Fruit fly (Drosophila melanogaster) whole organism, prepupa: ENCODE results near the gene FucTB.

ENCODE experiments used
- Blimp-1 ChIP-seq: fragments of 200-800 bp; sonication (Bioruptor generic); optimal IDR thresholded peaks from 3 replicates; lab custom pipeline; 2017; ENCODE audit warnings: missing biosample characterization, missing genetic modification characterization, mild to moderate bottlenecking, moderate library complexity, missing genetic modification reagents
- CG10631 ChIP-seq: fragments of 200-800 bp; sonication (Bioruptor generic); optimal IDR thresholded peaks from 2 replicates; lab custom pipeline; 2016; ENCODE audit warnings: missing biosample characterization, missing genetic modification characterization
- CG10669 ChIP-seq: fragments of 200-800 bp; sonication (Bioruptor generic); optimal IDR thresholded peaks from 3 replicates; lab custom pipeline; 2018; ENCODE audit warnings: missing biosample characterization, mild to moderate bottlenecking, missing genetic modification characterization, moderate library complexity
- CG11294 ChIP-seq: fragments of 200-800 bp; sonication (Bioruptor generic); IDR thresholded peaks from 2 replicates; pipeline ENCODE4 v1.3.6; 2022; ENCODE audit warnings: missing biosample characterization, missing genetic modification characterization
- CG11762 ChIP-seq: fragments of 200-800 bp; sonication (Bioruptor generic); optimal IDR thresholded peaks from 3 replicates; lab custom pipeline; 2016; ENCODE audit warnings: missing biosample characterization, missing genetic modification characterization; ENCODE audit not compliant: insufficient read depth
- CG11902 ChIP-seq: fragments of 200-800 bp; sonication (Bioruptor generic); optimal IDR thresholded peaks from 3 replicates; lab custom pipeline; 2016; ENCODE audit warnings: missing biosample characterization, missing genetic modification characterization
- CG15336 ChIP-seq: fragments of 200-800 bp; sonication (Bioruptor generic); IDR thresholded peaks from 2 replicates; pipeline ENCODE4 v1.3.6; 2022; ENCODE audit warnings: missing biosample characterization, missing genetic modification characterization
- CG1621 ChIP-seq: fragments of 200-800 bp; sonication (Bioruptor generic); optimal IDR thresholded peaks from 3 replicates; lab custom pipeline; 2018; ENCODE audit warnings: missing biosample characterization, mild to moderate bottlenecking, missing genetic modification characterization
- CG16779 ChIP-seq: fragments of 200-800 bp; sonication (Bioruptor generic); optimal IDR thresholded peaks from 3 replicates; lab custom pipeline; 2017; ENCODE audit warnings: missing biosample characterization, mild to moderate bottlenecking, missing genetic modification characterization
- CG3032 ChIP-seq: fragments of 200-800 bp; optimal IDR thresholded peaks from 2 replicates; lab custom pipeline; 2019; ENCODE audit warnings: missing biosample characterization, mild to moderate bottlenecking, missing genetic modification characterization, moderate library complexity
- CG31627 ChIP-seq: fragments of 200-800 bp; sonication (Bioruptor generic); optimal IDR thresholded peaks from 3 replicates; lab custom pipeline; 2016; ENCODE audit warnings: missing biosample characterization, missing genetic modification characterization
- CG34406 ChIP-seq: fragments of 200-800 bp; sonication (Bioruptor generic); optimal IDR thresholded peaks from 3 replicates; lab custom pipeline; 2016; ENCODE audit warnings: missing biosample characterization, missing genetic modification characterization
- CG3919 ChIP-seq: fragments of 200-800 bp; sonication (Bioruptor generic); optimal IDR thresholded peaks from 3 replicates; lab custom pipeline; 2016; ENCODE audit warnings: missing biosample characterization, missing genetic modification characterization
- CG4318 ChIP-seq: fragments of 200-800 bp; sonication (Bioruptor generic); optimal IDR thresholded peaks from 3 replicates; lab custom pipeline; 2017; ENCODE audit warnings: missing biosample characterization, mild to moderate bottlenecking, missing genetic modification characterization
- CG6163 ChIP-seq: fragments of 200-800 bp; sonication (Bioruptor generic); IDR thresholded peaks from 3 replicates; pipeline ENCODE4 v1.3.6; 2022; ENCODE audit warnings: missing biosample characterization, missing genetic modification characterization
- CG6276 ChIP-seq: fragments of 200-800 bp; sonication (Bioruptor generic); optimal IDR thresholded peaks from 2 replicates; lab custom pipeline; 2017; ENCODE audit warnings: missing biosample characterization, mild to moderate bottlenecking, missing genetic modification characterization
- CG6792 ChIP-seq: fragments of 200-800 bp; sonication (Bioruptor generic); optimal IDR thresholded peaks from 3 replicates; lab custom pipeline; 2016; ENCODE audit warnings: missing biosample characterization, missing genetic modification characterization
- CG6808 ChIP-seq: fragments of 200-800 bp; sonication (Bioruptor generic); optimal IDR thresholded peaks from 3 replicates; lab custom pipeline; 2017; ENCODE audit warnings: missing biosample characterization, missing genetic modification characterization, mild to moderate bottlenecking, moderate library complexity, missing genetic modification reagents
- CG7368 ChIP-seq: fragments of 200-800 bp; sonication (Bioruptor generic); optimal IDR thresholded peaks from 3 replicates; lab custom pipeline; 2016; ENCODE audit warnings: missing biosample characterization, missing genetic modification characterization
- CG8319 ChIP-seq: fragments of 200-800 bp; sonication (Bioruptor generic); optimal IDR thresholded peaks from 3 replicates; lab custom pipeline; 2016; ENCODE audit warnings: missing biosample characterization, missing genetic modification characterization
- CG8632 ChIP-seq: fragments of 200-800 bp; sonication (Bioruptor generic); optimal IDR thresholded peaks from 3 replicates; lab custom pipeline; 2016; ENCODE audit warnings: missing biosample characterization, missing genetic modification characterization
- Eip78C ChIP-seq: fragments of 200-800 bp; sonication (Bioruptor generic); peaks from one replicate; lab custom pipeline; 2016; ENCODE audit warnings: missing biosample characterization, missing genetic modification characterization
- Eip93F ChIP-seq: fragments of 200-800 bp; sonication (Bioruptor generic); optimal IDR thresholded peaks from 2 replicates; lab custom pipeline; 2016; ENCODE audit warnings: missing biosample characterization, mild to moderate bottlenecking, missing genetic modification characterization
- Ets21C ChIP-seq: fragments of 200-800 bp; sonication (Bioruptor generic); optimal IDR thresholded peaks from 3 replicates; lab custom pipeline; 2016; ENCODE audit warnings: missing biosample characterization, missing genetic modification characterization
- Ets96B ChIP-seq: fragments of 200-800 bp; optimal IDR thresholded peaks from 2 replicates; lab custom pipeline; 2019; ENCODE audit warnings: missing biosample characterization, mild to moderate bottlenecking, missing genetic modification characterization, moderate library complexity
- Gug ChIP-seq: fragments of 200-800 bp; sonication (Bioruptor generic); IDR thresholded peaks from 2 replicates; pipeline ENCODE4 v1.3.6; 2022; ENCODE audit warnings: missing biosample characterization, missing genetic modification characterization
- Hr38 ChIP-seq: sonication (Bioruptor generic); optimal IDR thresholded peaks from 2 replicates; lab custom pipeline; 2016; ENCODE audit warnings: missing biosample characterization, missing genetic modification characterization
- Hr4 ChIP-seq: fragments of 200-800 bp; sonication (Bioruptor generic); optimal IDR thresholded peaks from 3 replicates; lab custom pipeline; 2016; ENCODE audit warnings: missing biosample characterization, missing genetic modification characterization
- Lpt ChIP-seq: fragments of 200-800 bp; sonication (Bioruptor generic); optimal IDR thresholded peaks from 3 replicates; lab custom pipeline; 2016; ENCODE audit warnings: missing biosample characterization, missing genetic modification characterization
- Met ChIP-seq: fragments of 200-800 bp; sonication (Bioruptor generic); optimal IDR thresholded peaks from 3 replicates; lab custom pipeline; 2016; ENCODE audit warnings: missing biosample characterization, missing genetic modification characterization
- Smox ChIP-seq: fragments of 200-800 bp; sonication (Bioruptor generic); optimal IDR thresholded peaks from 3 replicates; lab custom pipeline; 2016; ENCODE audit warnings: missing biosample characterization, missing genetic modification characterization
- Sox102F ChIP-seq: fragments of 200-800 bp; sonication (Bioruptor generic); optimal IDR thresholded peaks from 2 replicates; lab custom pipeline; 2016; ENCODE audit warnings: missing biosample characterization, mild to moderate bottlenecking, missing genetic modification characterization
- Sox14 ChIP-seq: fragments of 200-800 bp; sonication (Bioruptor generic); optimal IDR thresholded peaks from 3 replicates; lab custom pipeline; 2016; ENCODE audit warnings: missing biosample characterization, missing genetic modification characterization
- achi ChIP-seq: fragments of 200-800 bp; sonication (Bioruptor generic); optimal IDR thresholded peaks from 3 replicates; lab custom pipeline; 2016; ENCODE audit warnings: missing biosample characterization, missing genetic modification characterization
- acj6 ChIP-seq: fragments of 200-800 bp; sonication (Bioruptor generic); optimal IDR thresholded peaks from 3 replicates; lab custom pipeline; 2016; ENCODE audit warnings: missing biosample characterization, missing genetic modification characterization
- cyc ChIP-seq: fragments of 200-800 bp; sonication (Bioruptor generic); optimal IDR thresholded peaks from 3 replicates; lab custom pipeline; 2016; ENCODE audit warnings: missing biosample characterization, missing genetic modification characterization
- dac ChIP-seq: fragments of 200-800 bp; sonication (Bioruptor generic); optimal IDR thresholded peaks from 2 replicates; lab custom pipeline; 2017; ENCODE audit warnings: missing biosample characterization, mild to moderate bottlenecking, missing genetic modification characterization
- dsx ChIP-seq: fragments of 200-800 bp; optimal IDR thresholded peaks from 3 replicates; lab custom pipeline; 2019; ENCODE audit warnings: missing biosample characterization, mild to moderate bottlenecking, missing genetic modification characterization, moderate library complexity; ENCODE audit not compliant: poor library complexity, severe bottlenecking
- eg ChIP-seq: fragments of 200-800 bp; sonication (Bioruptor generic); IDR thresholded peaks from 3 replicates; pipeline ENCODE4 v1.3.6; 2022; ENCODE audit warnings: missing biosample characterization, missing genetic modification characterization
- fd59A ChIP-seq: fragments of 200-800 bp; sonication (Bioruptor generic); optimal IDR thresholded peaks from 2 replicates; lab custom pipeline; 2017; ENCODE audit warnings: missing biosample characterization, mild to moderate bottlenecking, missing genetic modification characterization, missing genetic modification reagents
- fkh ChIP-seq: fragments of 200-800 bp; sonication (Bioruptor generic); optimal IDR thresholded peaks from 3 replicates; lab custom pipeline; 2017; ENCODE audit warnings: missing biosample characterization, mild to moderate bottlenecking, missing genetic modification characterization, moderate library complexity
- lz ChIP-seq: fragments of 200-800 bp; sonication (Bioruptor generic); optimal IDR thresholded peaks from 3 replicates; lab custom pipeline; 2016; ENCODE audit warnings: missing biosample characterization, missing genetic modification characterization
- net ChIP-seq: fragments of 200-800 bp; sonication (Bioruptor generic); optimal IDR thresholded peaks from 3 replicates; lab custom pipeline; 2016; ENCODE audit warnings: missing biosample characterization, missing genetic modification characterization
- pdm3 ChIP-seq: fragments of 200-800 bp; sonication (Bioruptor generic); optimal IDR thresholded peaks from 3 replicates; lab custom pipeline; 2016; ENCODE audit warnings: missing biosample characterization, missing genetic modification characterization
- salr ChIP-seq, 2 experiments: fragments of 200-800 bp; sonication (Bioruptor generic); optimal IDR thresholded peaks; 3 replicates each; lab custom pipeline; 2016 to 2018; ENCODE audit warnings: missing biosample characterization in 2 of 2, missing genetic modification characterization in 2 of 2, mild to moderate bottlenecking in 1 of 2
- ss ChIP-seq, 2 experiments: fragments of 200-800 bp; sonication (Bioruptor generic); optimal IDR thresholded peaks; 2 replicates in 1 of 2; 3 replicates in 1 of 2; lab custom pipeline; 2017 to 2018; ENCODE audit warnings: mild to moderate bottlenecking in 2 of 2, missing biosample characterization in 2 of 2, missing genetic modification characterization in 2 of 2, moderate library complexity in 1 of 2
- svp ChIP-seq: fragments of 200-800 bp; sonication (Bioruptor generic); peaks from one replicate; lab custom pipeline; 2016; ENCODE audit warnings: missing biosample characterization, missing genetic modification characterization
- vri ChIP-seq: fragments of 200-800 bp; sonication (Bioruptor generic); optimal IDR thresholded peaks from 3 replicates; lab custom pipeline; 2016; ENCODE audit warnings: missing biosample characterization, mild to moderate bottlenecking, missing genetic modification characterization

FucTB gene

dm6 chr2L:9452959-9453358, 22.1 kb upstream of the FucTB start:
- TF ChIP-seq Sox14 (GFP tag; lab: Kevin White, UChicago) (no peak), fkh (GFP tag; lab: Kevin White, UChicago) (peak; percentile 30), salr (GFP tag; optimal IDR thresholded peaks at IDR 0.05; lab: Kevin White, UChicago) (no peak), dac (GFP tag; lab: Kevin White, UChicago) (no peak)

- TF ChIP-seq CG6276 (GFP tag; lab: Kevin White, UChicago) (peak; percentile 87), CG8319 (GFP tag; lab: Kevin White, UChicago) (peak; percentile 88), lz (GFP tag; lab: Kevin White, UChicago) (peak; percentile 73), CG16779 (tag; lab: Kevin White, UChicago) (peak; percentile 79), Blimp-1 (peak; percentile 91), Hr38 (GFP tag; lab: Kevin White, UChicago) (no peak), CG1621 (peak; percentile 89), CG4318 (GFP tag; lab: Kevin White, UChicago) (peak; percentile 90), svp (GFP tag; lab: Kevin White, UChicago) (peak; percentile 97), dac (GFP tag; lab: Kevin White, UChicago) (peak; percentile 66), Gug (peak; percentile 94), CG31627 (GFP tag; lab: Kevin White, UChicago) (peak; percentile 92), CG10669 (GFP tag; lab: Kevin White, UChicago) (peak; percentile 94), Eip78C (GFP tag; lab: Kevin White, UChicago) (peak; percentile 97), CG11294 (GFP tag; lab: Robert Waterston, UW) (peak; percentile 94), Eip93F (GFP tag; lab: Kevin White, UChicago) (peak; percentile 95), net (peak; percentile 96), Ets96B (peak; percentile 95), Lpt (GFP tag; lab: Kevin White, UChicago) (peak; percentile 93), Hr4 (GFP tag; lab: Kevin White, UChicago) (peak; percentile 79), fd59A (peak; percentile 95), fkh (GFP tag; lab: Kevin White, UChicago) (peak; percentile 98), CG6163 (peak; percentile 93), CG6792 (GFP tag; lab: Kevin White, UChicago) (peak; percentile 96), Ets21C (GFP tag; lab: Kevin White, UChicago) (peak; percentile 84), Smox (GFP tag; lab: Kevin White, UChicago) (peak; percentile 86), cyc (GFP tag; lab: Kevin White, UChicago) (peak; percentile 92), dsx (GFP tag; lab: Kevin White, UChicago) (peak; percentile 91), CG34406 (GFP tag; lab: Kevin White, UChicago) (peak; percentile 94), CG7368 (GFP tag; lab: Kevin White, UChicago) (peak; percentile 93), CG11902 (GFP tag; lab: Kevin White, UChicago) (peak; percentile 93), salr (GFP tag; optimal IDR thresholded peaks at IDR 0.05; lab: Kevin White, UChicago) (peak; percentile 74 to 91), CG3032 (peak; percentile 97), ss (GFP tag; optimal IDR thresholded peaks at IDR 0.05; lab: Kevin White, UChicago) (peak; percentile 95 to 96), CG3919 (GFP tag; lab: Kevin White, UChicago) (peak; percentile 91), CG11762 (GFP tag; lab: Kevin White, UChicago) (peak; percentile 92), CG15336 (GFP tag; lab: Robert Waterston, UW) (peak; percentile 97), Sox102F (GFP tag; lab: Kevin White, UChicago) (peak; percentile 89), vri (GFP tag; lab: Kevin White, UChicago) (peak; percentile 90), achi (GFP tag; lab: Kevin White, UChicago) (peak; percentile 96), pdm3 (peak; percentile 87), CG10631 (peak; percentile 97), CG8632 (GFP tag; lab: Kevin White, UChicago) (peak; percentile 93), CG6808 (GFP tag; lab: Kevin White, UChicago) (peak; percentile 95), Met (GFP tag; lab: Kevin White, UChicago) (peak; percentile 98), eg (GFP tag; lab: Robert Waterston, UW) (peak; percentile 94), acj6 (GFP tag; lab: Kevin White, UChicago) (peak; percentile 96)
These were observed 18.6 kb upstream of the FucTB start for dm6 chr2L:9449257-9449972.
